Fruit fly (Drosophila melanogaster) whole organism, embryonic: ENCODE data around the gene Prm.

Source experiments
- B-H1 ChIP-seq: fragments of 200-800 bp; sonication (Bioruptor generic); IDR thresholded peaks from 3 replicates; pipeline ENCODE4 v1.3.6; 2022; ENCODE audit warnings: missing biosample characterization, missing genetic modification characterization
- CG10543 ChIP-seq: fragments of 200-800 bp; sonication (Bioruptor generic); optimal IDR thresholded peaks from 3 replicates; lab custom pipeline; 2017; ENCODE audit warnings: missing biosample characterization, mild to moderate bottlenecking, missing genetic modification characterization, moderate library complexity
- CG12104 ChIP-seq: fragments of 200-800 bp; sonication (Bioruptor generic); optimal IDR thresholded peaks from 3 replicates; lab custom pipeline; 2016; ENCODE audit warnings: missing biosample characterization, missing genetic modification characterization
- CG16779 ChIP-seq: fragments of 200-800 bp; sonication (Bioruptor generic); IDR thresholded peaks from 2 replicates; pipeline ENCODE4 v1.3.6; 2022; ENCODE audit warnings: missing biosample characterization, missing genetic modification characterization
- CG17612 ChIP-seq: fragments of 200-800 bp; sonication (Bioruptor generic); IDR thresholded peaks from 2 replicates; pipeline ENCODE4 v1.3.6; 2022; ENCODE audit warnings: missing biosample characterization, missing genetic modification characterization
- CG18011 ChIP-seq: fragments of 200-800 bp; sonication (Bioruptor generic); optimal IDR thresholded peaks from 2 replicates; lab custom pipeline; 2017; ENCODE audit warnings: missing biosample characterization, missing genetic modification characterization, mild to moderate bottlenecking, moderate library complexity, missing genotype
- CG18764 ChIP-seq: fragments of 200-800 bp; sonication (Bioruptor generic); optimal IDR thresholded peaks from 3 replicates; lab custom pipeline; 2016; ENCODE audit warnings: missing biosample characterization, missing genetic modification characterization
- CG2875 ChIP-seq: fragments of 200-800 bp; sonication (Bioruptor generic); optimal IDR thresholded peaks from 2 replicates; lab custom pipeline; 2017; ENCODE audit warnings: missing biosample characterization, mild to moderate bottlenecking, missing genetic modification characterization, missing genetic modification reagents
- CG3065 ChIP-seq: fragments of 200-800 bp; sonication (Bioruptor generic); optimal IDR thresholded peaks from 2 replicates; lab custom pipeline; 2016; ENCODE audit warnings: missing biosample characterization, missing genetic modification characterization
- CG3281 ChIP-seq: fragments of 200-800 bp; sonication (Bioruptor generic); optimal IDR thresholded peaks from 3 replicates; lab custom pipeline; 2017; ENCODE audit warnings: missing biosample characterization, mild to moderate bottlenecking, missing genetic modification characterization
- CG33213 ChIP-seq: fragments of 200-800 bp; sonication (Bioruptor generic); optimal IDR thresholded peaks from 3 replicates; lab custom pipeline; 2016; ENCODE audit warnings: missing biosample characterization, missing genetic modification characterization
- CG43689 ChIP-seq: fragments of 200-800 bp; sonication (Bioruptor generic); IDR thresholded peaks from 2 replicates; pipeline ENCODE4 v1.3.6; 2022; ENCODE audit warnings: missing biosample characterization, missing genetic modification characterization
- CG4730 ChIP-seq: fragments of 200-800 bp; sonication (Bioruptor generic); IDR thresholded peaks from 2 replicates; pipeline ENCODE4 v1.3.6; 2022; ENCODE audit warnings: missing biosample characterization, missing genetic modification characterization
- CG6854 ChIP-seq: fragments of 200-800 bp; sonication (Bioruptor generic); optimal IDR thresholded peaks from 3 replicates; lab custom pipeline; 2017; ENCODE audit warnings: missing biosample characterization, mild to moderate bottlenecking, missing genetic modification characterization
- CG7839 ChIP-seq: fragments of 200-800 bp; sonication (Bioruptor generic); optimal IDR thresholded peaks from 3 replicates; lab custom pipeline; 2018; ENCODE audit warnings: missing biosample characterization, mild to moderate bottlenecking, missing genetic modification characterization, moderate library complexity
- CG8290 ChIP-seq, 3 experiments: fragments of 200-800 bp; sonication (Bioruptor generic); optimal IDR thresholded peaks; 2 replicates each; lab custom pipeline; 2016 to 2019; ENCODE audit warnings: missing biosample characterization in 3 of 3, missing genetic modification characterization in 3 of 3, mild to moderate bottlenecking in 2 of 3, moderate library complexity in 1 of 3
- CG8359 ChIP-seq: fragments of 200-800 bp; sonication (Bioruptor generic); optimal IDR thresholded peaks from 2 replicates; lab custom pipeline; 2017; ENCODE audit warnings: missing biosample characterization, mild to moderate bottlenecking, missing genetic modification characterization, borderline replicate concordance
- CG9215 ChIP-seq: fragments of 200-800 bp; sonication (Bioruptor generic); IDR thresholded peaks from 2 replicates; pipeline ENCODE4 v1.3.6; 2022; ENCODE audit warnings: missing biosample characterization, missing genetic modification characterization
- CG9876 ChIP-seq: fragments of 200-800 bp; sonication (Bioruptor generic); optimal IDR thresholded peaks from 2 replicates; lab custom pipeline; 2016; ENCODE audit warnings: missing biosample characterization, missing genetic modification characterization
- CoRest ChIP-seq: fragments of 200-800 bp; sonication (Bioruptor generic); optimal IDR thresholded peaks from 3 replicates; lab custom pipeline; 2018; ENCODE audit warnings: missing biosample characterization, mild to moderate bottlenecking, missing genetic modification characterization, moderate library complexity
- CrebB ChIP-seq: fragments of 200-800 bp; sonication (Bioruptor generic); optimal IDR thresholded peaks from 3 replicates; lab custom pipeline; 2018; ENCODE audit warnings: missing biosample characterization, mild to moderate bottlenecking, missing genetic modification characterization
- D ChIP-seq, 2 experiments: fragments of 200-800 bp in 1 of 2; fragments of >200 bp in 1 of 2; sonication (Bioruptor generic) in 1 of 2; optimal IDR thresholded peaks; 2 replicates in 1 of 2; 3 replicates in 1 of 2; lab custom pipeline; 2017; ENCODE audit warnings: mild to moderate bottlenecking in 1 of 2, missing biosample characterization in 1 of 2, missing genetic modification characterization in 1 of 2, missing genetic modification reagents in 1 of 2
- Dll ChIP-seq: fragments of 200-800 bp; sonication (Bioruptor generic); IDR thresholded peaks from 4 replicates; pipeline ENCODE4 v1.3.6; 2022; ENCODE audit warnings: missing biosample characterization, missing genetic modification characterization; ENCODE audit not compliant: partially characterized antibody
- Doc2 ChIP-seq: fragments of 200-800 bp; sonication (Bioruptor generic); IDR thresholded peaks from 2 replicates; pipeline ENCODE4 v1.3.6; 2022; ENCODE audit warnings: missing biosample characterization, missing genetic modification characterization
- Dref ChIP-seq: fragments of 200-800 bp; sonication (Bioruptor generic); IDR thresholded peaks from 2 replicates; pipeline ENCODE4 v1.3.6; 2022; ENCODE audit warnings: missing biosample characterization, missing genetic modification characterization
- E2f1 ChIP-seq: fragments of 200-800 bp; sonication (Bioruptor generic); IDR thresholded peaks from 2 replicates; pipeline ENCODE4 v1.3.6; 2022; ENCODE audit warnings: missing biosample characterization, missing genetic modification characterization
- Eip74EF ChIP-seq, 2 experiments: fragments of 200-800 bp in 1 of 2; fragments of >200 bp in 1 of 2; sonication (Bioruptor generic) in 1 of 2; optimal IDR thresholded peaks; 2 replicates each; lab custom pipeline; 2017 to 2019; ENCODE audit warnings: missing biosample characterization in 2 of 2, missing genetic modification characterization in 2 of 2, mild to moderate bottlenecking in 1 of 2, moderate library complexity in 1 of 2
- H15 ChIP-seq: fragments of 200-800 bp; sonication (Bioruptor generic); IDR thresholded peaks from 3 replicates; pipeline ENCODE4 v1.3.6; 2022; ENCODE audit warnings: missing biosample characterization, missing genetic modification characterization
- HLH54F ChIP-seq: fragments of 200-800 bp; sonication (Bioruptor generic); optimal IDR thresholded peaks from 3 replicates; lab custom pipeline; 2016; ENCODE audit warnings: missing biosample characterization, missing genetic modification characterization
- HmgD ChIP-seq: fragments of 200-800 bp; sonication (Bioruptor generic); optimal IDR thresholded peaks from 3 replicates; lab custom pipeline; 2016; ENCODE audit warnings: missing biosample characterization, missing genetic modification characterization
- Hmr ChIP-seq: fragments of 200-800 bp; sonication (Bioruptor generic); optimal IDR thresholded peaks from 3 replicates; lab custom pipeline; 2017; ENCODE audit warnings: mild to moderate bottlenecking, missing biosample characterization, missing genetic modification reagents, missing genetic modification characterization
- Hr51 ChIP-seq, 2 experiments: fragments of 200-800 bp; sonication (Bioruptor generic); optimal IDR thresholded peaks; 2 replicates in 1 of 2; 3 replicates in 1 of 2; lab custom pipeline; 2016 to 2018; ENCODE audit warnings: missing biosample characterization in 2 of 2, missing genetic modification characterization in 2 of 2, mild to moderate bottlenecking in 1 of 2, moderate library complexity in 1 of 2
- Hsf ChIP-seq: fragments of 200-800 bp; sonication (Bioruptor generic); optimal IDR thresholded peaks from 3 replicates; lab custom pipeline; 2016; ENCODE audit warnings: missing biosample characterization, missing genetic modification characterization
- Kr ChIP-seq: fragments of 200-800 bp; sonication (Bioruptor generic); optimal IDR thresholded peaks from 2 replicates; lab custom pipeline; 2017; ENCODE audit warnings: missing biosample characterization, mild to moderate bottlenecking, missing genetic modification characterization
- Mad ChIP-seq: fragments of 200-800 bp; sonication (Bioruptor generic); optimal IDR thresholded peaks from 2 replicates; lab custom pipeline; 2016; ENCODE audit warnings: missing biosample characterization, missing genetic modification characterization
- Spps ChIP-seq: fragments of 200-800 bp; sonication (Bioruptor generic); optimal IDR thresholded peaks from 2 replicates; lab custom pipeline; 2018; ENCODE audit warnings: missing biosample characterization, mild to moderate bottlenecking, missing genetic modification characterization
- Sry-β ChIP-seq: fragments of 200-800 bp; sonication (Bioruptor generic); optimal IDR thresholded peaks from 2 replicates; lab custom pipeline; 2018; ENCODE audit warnings: missing biosample characterization, mild to moderate bottlenecking, missing genetic modification characterization, moderate library complexity
- Trl ChIP-seq, 3 experiments: fragments of >200 bp in 2 of 3; fragments of 200-800 bp in 1 of 3; sonication (Bioruptor generic) in 1 of 3; optimal IDR thresholded peaks; 2 replicates in 1 of 3; 3 replicates in 2 of 3; lab custom pipeline; 2016 to 2017; ENCODE audit warnings: missing biosample characterization in 1 of 3, missing genetic modification characterization in 1 of 3
- chif ChIP-seq, 2 experiments: fragments of 200-800 bp; sonication (Bioruptor generic); optimal IDR thresholded peaks; 3 replicates each; lab custom pipeline; 2016; ENCODE audit warnings: missing biosample characterization in 2 of 2, missing genetic modification characterization in 2 of 2
- crol ChIP-seq: fragments of 200-800 bp; sonication (Bioruptor generic); IDR thresholded peaks from 2 replicates; pipeline ENCODE4 v1.3.6; 2022; ENCODE audit warnings: missing biosample characterization, missing genetic modification characterization
- dan ChIP-seq: fragments of 200-800 bp; sonication (Bioruptor generic); IDR thresholded peaks from 2 replicates; pipeline ENCODE4 v1.3.6; 2022; ENCODE audit warnings: missing biosample characterization, missing genetic modification characterization
- gcm2 ChIP-seq: fragments of 200-800 bp; sonication (Bioruptor generic); optimal IDR thresholded peaks from 2 replicates; lab custom pipeline; 2016; ENCODE audit warnings: missing biosample characterization, missing genetic modification characterization
- ham ChIP-seq: fragments of 200-800 bp; sonication (Bioruptor generic); IDR thresholded peaks from 2 replicates; pipeline ENCODE4 v1.3.6; 2022; ENCODE audit warnings: missing biosample characterization, missing genetic modification characterization
- jigr1 ChIP-seq: fragments of 200-800 bp; sonication (Bioruptor generic); IDR thresholded peaks from 3 replicates; pipeline ENCODE4 v1.3.6; 2022; ENCODE audit warnings: missing biosample characterization, missing genetic modification characterization
- kni ChIP-seq: fragments of 200-800 bp; sonication (Bioruptor generic); optimal IDR thresholded peaks from 3 replicates; lab custom pipeline; 2017; ENCODE audit warnings: mild to moderate bottlenecking, missing biosample characterization, missing genetic modification reagents, missing genetic modification characterization
- maf-S ChIP-seq: fragments of 200-800 bp; sonication (Bioruptor generic); optimal IDR thresholded peaks from 2 replicates; lab custom pipeline; 2016; ENCODE audit warnings: missing biosample characterization, missing genetic modification characterization
- mirr ChIP-seq: fragments of 200-800 bp; sonication (Bioruptor generic); optimal IDR thresholded peaks from 3 replicates; lab custom pipeline; 2018; ENCODE audit warnings: missing biosample characterization, mild to moderate bottlenecking, missing genetic modification characterization
- pfk ChIP-seq: fragments of 200-800 bp; sonication (Bioruptor generic); optimal IDR thresholded peaks from 2 replicates; lab custom pipeline; 2018; ENCODE audit warnings: missing biosample characterization, mild to moderate bottlenecking, missing genetic modification characterization, moderate library complexity
- tgo ChIP-seq: fragments of 200-800 bp; sonication (Bioruptor generic); IDR thresholded peaks from 3 replicates; pipeline ENCODE4 v1.3.6; 2022; ENCODE audit warnings: missing biosample characterization, missing genetic modification characterization
- wek ChIP-seq: fragments of 200-800 bp; sonication (Bioruptor generic); optimal IDR thresholded peaks from 3 replicates; lab custom pipeline; 2018; ENCODE audit warnings: missing biosample characterization, mild to moderate bottlenecking, missing genetic modification characterization, moderate library complexity

Prm gene

DNA sequence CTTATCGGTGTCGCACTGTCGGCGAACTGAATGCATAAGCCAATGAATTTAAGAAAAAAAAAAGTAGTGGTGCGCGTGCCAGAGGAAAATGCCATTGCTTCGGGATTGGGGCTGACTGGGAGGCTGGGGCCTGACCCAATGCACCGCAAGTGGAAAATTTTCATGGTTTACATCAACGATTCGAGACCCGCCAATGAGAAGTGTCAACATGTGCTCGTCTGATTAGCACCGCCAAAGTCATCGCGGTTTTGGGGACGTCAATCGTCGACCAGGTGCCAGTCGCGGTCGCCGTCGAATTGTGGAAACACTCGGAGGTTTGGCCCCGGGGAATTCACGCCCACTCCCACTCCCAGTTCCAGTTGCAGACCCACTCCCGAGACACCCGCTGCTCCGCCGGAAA lies 61.3 kb downstream of the Prm start (continued):
- TF ChIP-seq CG8290 (GFP tag; optimal IDR thresholded peaks at IDR 0.05; lab: Kevin White, UChicago), result no peak
- TF ChIP-seq CG8290 (tag; optimal IDR thresholded peaks at IDR 0.05; lab: Kevin White, UChicago), result peak in 1 of 2 experiments; percentile 59
- TF ChIP-seq Dref (GFP tag; lab: Robert Waterston, UW), result no peak
- no peak for TF ChIP-seq ham (GFP tag; lab: Robert Waterston, UW)
- peak; percentile 68 for TF ChIP-seq CG10543
- no peak for TF ChIP-seq CG12104 (GFP tag; lab: Kevin White, UChicago)
- TF ChIP-seq chif (GFP tag; optimal IDR thresholded peaks at IDR 0.05; lab: Kevin White, UChicago), result no peak
- no peak for TF ChIP-seq Eip74EF (GFP tag; optimal IDR thresholded peaks at IDR 0.05; lab: Kevin White, UChicago)
- no peak for TF ChIP-seq E2f1 (GFP tag; lab: Robert Waterston, UW)
- TF ChIP-seq kni (GFP tag; lab: Kevin White, UChicago), result peak; percentile 49
- TF ChIP-seq jigr1, result no peak
- no peak for TF ChIP-seq HLH54F (GFP tag; lab: Kevin White, UChicago)
- TF ChIP-seq CG9876 (GFP tag; lab: Kevin White, UChicago), result no peak
- peak; percentile 2 for TF ChIP-seq mirr (GFP tag; lab: Kevin White, UChicago)
- no peak for TF ChIP-seq CG7839 (tag; lab: Kevin White, UChicago)
- no peak for TF ChIP-seq maf-S (GFP tag; lab: Kevin White, UChicago)
- no peak for TF ChIP-seq Doc2 (GFP tag; lab: Robert Waterston, UW)
- TF ChIP-seq crol (GFP tag; lab: Robert Waterston, UW), result no peak
- TF ChIP-seq gcm2, result no peak
- TF ChIP-seq pfk (GFP tag; lab: Kevin White, UChicago), result no peak
- no peak for TF ChIP-seq CG3065
- no peak for TF ChIP-seq CG4730 (GFP tag; lab: Robert Waterston, UW)
- TF ChIP-seq Hr51 (GFP tag; optimal IDR thresholded peaks at IDR 0.05; lab: Kevin White, UChicago), result no peak
- TF ChIP-seq dan (GFP tag; lab: Robert Waterston, UW), result no peak
- TF ChIP-seq wek (GFP tag; lab: Kevin White, UChicago), result peak; percentile 67
- TF ChIP-seq Hsf (GFP tag; lab: Kevin White, UChicago), result no peak
- no peak for TF ChIP-seq CG33213 (GFP tag; lab: Kevin White, UChicago)
- no peak for TF ChIP-seq CG17612
- peak; percentile 47 for TF ChIP-seq Hmr (GFP tag; lab: Kevin White, UChicago)
- no peak for TF ChIP-seq CG18764
- TF ChIP-seq Sry-β, result no peak
- peak; percentile 31 for TF ChIP-seq CG3281 (GFP tag; lab: Kevin White, UChicago)
- TF ChIP-seq D (optimal IDR thresholded peaks at IDR 0.05; lab: Kevin White, UChicago), result no peak
- peak; percentile 7 for TF ChIP-seq D (GFP tag; optimal IDR thresholded peaks at IDR 0.05; lab: Kevin White, UChicago)
- no peak for TF ChIP-seq CG18011 (GFP tag; lab: Kevin White, UChicago)
- TF ChIP-seq CG6854, result no peak
- peak; percentile 28 for TF ChIP-seq CrebB (tag; lab: Kevin White, UChicago)
- TF ChIP-seq HmgD (GFP tag; lab: Kevin White, UChicago), result no peak
- TF ChIP-seq B-H1, result no peak
- TF ChIP-seq CG16779 (GFP tag; lab: Robert Waterston, UW), result 0 out of 2 replicates have a peak, but pooled peaks have one; percentile 24
- TF ChIP-seq Kr (GFP tag; lab: Kevin White, UChicago), result no peak
- TF ChIP-seq CG9215 (GFP tag; lab: Robert Waterston, UW), result no peak
- no peak for TF ChIP-seq Mad (GFP tag; lab: Kevin White, UChicago)
- TF ChIP-seq CG2875 (GFP tag; lab: Kevin White, UChicago), result peak; percentile 14
- TF ChIP-seq CoRest, result no peak
- TF ChIP-seq CG43689 (GFP tag; lab: Robert Waterston, UW), result no peak
- no peak for TF ChIP-seq Trl (optimal IDR thresholded peaks at IDR 0.05; lab: Kevin White, UChicago)
- TF ChIP-seq Trl (GFP tag; optimal IDR thresholded peaks at IDR 0.05; lab: Kevin White, UChicago), result no peak
- TF ChIP-seq H15 (GFP tag; lab: Robert Waterston, UW), result 0 out of 3 replicates have a peak, but pooled peaks have one; percentile 48
- TF ChIP-seq tgo, result no peak
- no peak for TF ChIP-seq Spps (tag; lab: Kevin White, UChicago)
- TF ChIP-seq CG8359 (GFP tag; lab: Kevin White, UChicago), result no peak
- no peak for TF ChIP-seq Dll (GFP tag; lab: Robert Waterston, UW)
